Worm (Caenorhabditis elegans) whole organism, early embryonic: ENCODE results near the gene ZK84.4.

ENCODE experiments used
- B0310.2 ChIP-seq: sonication (generic microtip); optimal IDR thresholded peaks from 2 replicates; lab custom pipeline; 2016; ENCODE audit warnings: mild to moderate bottlenecking, missing genetic modification characterization, missing compliant biosample characterization
- F13C5.2 ChIP-seq: sonication (generic microtip); optimal IDR thresholded peaks from 2 replicates; lab custom pipeline; 2017; ENCODE audit warnings: mild to moderate bottlenecking, missing genetic modification characterization, inconsistent platforms, missing compliant biosample characterization
- aly-1 ChIP-seq: sonication (generic microtip); optimal IDR thresholded peaks from 2 replicates; lab custom pipeline; 2016; ENCODE audit warnings: missing genetic modification characterization, missing compliant biosample characterization
- ama-1 ChIP-seq: fragments of 150-350 bp; optimal IDR thresholded peaks from 2 replicates; lab custom pipeline; 2014
- ceh-13 ChIP-seq: fragments of 200-800 bp; sonication (Bioruptor generic); optimal IDR thresholded peaks from 2 replicates; lab custom pipeline; 2018; ENCODE audit warnings: mild to moderate bottlenecking, missing genetic modification characterization, missing compliant biosample characterization
- ets-7 ChIP-seq: sonication (generic microtip); optimal IDR thresholded peaks from 2 replicates; lab custom pipeline; 2016; ENCODE audit warnings: missing genotype, missing genetic modification characterization, missing compliant biosample characterization
- hmbx-1 ChIP-seq: sonication (generic microtip); optimal IDR thresholded peaks from 2 replicates; lab custom pipeline; 2016; ENCODE audit warnings: mild to moderate bottlenecking, missing genetic modification characterization, missing compliant biosample characterization
- hnd-1 ChIP-seq: sonication (generic microtip); optimal IDR thresholded peaks from 2 replicates; lab custom pipeline; 2016; ENCODE audit warnings: missing genetic modification characterization, missing compliant biosample characterization
- scrt-1 ChIP-seq: fragments of 200-800 bp; sonication (Bioruptor generic); IDR thresholded peaks from 2 replicates; pipeline ENCODE4 v1.3.6; 2022; ENCODE audit warnings: missing genetic modification characterization, missing compliant biosample characterization
- sea-1 ChIP-seq: fragments of 200-800 bp; sonication (Bioruptor generic); conservative IDR thresholded peaks from 2 replicates; pipeline ENCODE4 v1.3.6; 2022; ENCODE audit warnings: missing genetic modification characterization, missing compliant biosample characterization
- tbx-11 ChIP-seq: fragments of 200-800 bp; sonication (Bioruptor generic); IDR thresholded peaks from 2 replicates; pipeline ENCODE4 v1.3.6; 2022; ENCODE audit warnings: missing genetic modification characterization, missing compliant biosample characterization
- tbx-37 ChIP-seq: fragments of 200-800 bp; sonication (Bioruptor generic); conservative IDR thresholded peaks from 2 replicates; pipeline ENCODE4 v1.3.6; 2022; ENCODE audit warnings: missing genetic modification reagents, missing genetic modification characterization, missing compliant biosample characterization
- tra-4 ChIP-seq: sonication (generic microtip); optimal IDR thresholded peaks from 2 replicates; lab custom pipeline; 2017; ENCODE audit warnings: missing genetic modification characterization, missing compliant biosample characterization

DNA sequence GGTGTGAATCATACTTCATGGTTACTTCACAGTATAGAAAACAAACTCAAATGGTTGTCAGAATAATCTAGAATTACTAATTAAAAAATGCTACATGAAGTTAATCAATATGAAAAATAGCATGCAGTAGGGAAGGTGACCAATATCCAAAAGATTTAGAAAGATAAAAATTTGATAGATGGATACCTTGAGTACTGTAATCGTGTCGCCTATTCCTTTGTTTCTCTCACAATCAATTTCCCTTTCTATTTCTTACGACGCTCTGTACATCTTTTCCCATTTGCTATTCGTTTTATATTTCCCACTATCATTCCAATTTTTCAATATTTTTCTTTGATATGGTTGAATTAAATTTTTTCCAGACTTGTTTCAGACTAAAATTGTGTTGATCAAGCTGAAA is 47.5 kb downstream of the ZK84.4 start, which contains the start of gene B0034.7:
- TF ChIP-seq ama-1 (lab: Kevin White, UChicago) (no peak), tra-4 (tag; lab: Kevin White, UChicago) (no peak), B0310.2 (tag; lab: Kevin White, UChicago) (no peak), tbx-11 (GFP tag; lab: Robert Waterston, UW) (no peak), ceh-13 (GFP tag; lab: Kevin White, UChicago) (no peak), hnd-1 (tag; lab: Kevin White, UChicago) (no peak), scrt-1 (GFP tag; lab: Robert Waterston, UW) (no peak), ets-7 (no peak), aly-1 (tag; lab: Kevin White, UChicago) (no peak), tbx-37 (GFP tag; lab: Robert Waterston, UW) (no peak), sea-1 (no peak), hmbx-1 (tag; lab: Kevin White, UChicago) (no peak), F13C5.2 (no peak)
